Worm (Caenorhabditis elegans): ENCODE data around the gene mel-46.

The mel-46 gene

DNA sequence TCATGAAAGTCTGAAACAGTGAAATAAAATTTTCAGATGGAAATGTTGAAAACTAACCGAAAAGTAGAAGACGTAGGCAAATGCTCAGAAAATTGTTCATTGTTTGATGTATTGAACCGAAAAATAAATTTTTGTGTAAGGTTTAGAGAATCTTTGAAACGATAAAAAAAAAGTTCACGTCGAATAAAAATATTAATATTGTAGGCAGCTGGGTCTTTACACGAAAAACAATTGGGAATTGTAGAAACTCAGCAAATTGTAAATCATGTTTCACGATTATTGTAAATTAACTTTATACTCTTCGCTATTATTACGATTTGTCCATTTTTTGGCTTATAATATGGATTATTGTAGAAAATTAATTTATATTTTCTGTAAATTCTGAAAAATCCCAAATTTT is 49.5 kb downstream of the mel-46 start, which contains the start of gene Y116A8A.2:
Gene Y116A8A.2 (minus strand): TSS at position 101 of the 400 bp plus-strand sequence.
- TF ChIP-seq him-1 (tag; optimal IDR thresholded peaks at IDR 0.05) = no peak
- TF ChIP-seq dao-5 (tag; optimal IDR thresholded peaks at IDR 0.05) = no peak
- no peak for TF ChIP-seq W03F9.2 (tag; optimal IDR thresholded peaks at IDR 0.05)

DNA sequence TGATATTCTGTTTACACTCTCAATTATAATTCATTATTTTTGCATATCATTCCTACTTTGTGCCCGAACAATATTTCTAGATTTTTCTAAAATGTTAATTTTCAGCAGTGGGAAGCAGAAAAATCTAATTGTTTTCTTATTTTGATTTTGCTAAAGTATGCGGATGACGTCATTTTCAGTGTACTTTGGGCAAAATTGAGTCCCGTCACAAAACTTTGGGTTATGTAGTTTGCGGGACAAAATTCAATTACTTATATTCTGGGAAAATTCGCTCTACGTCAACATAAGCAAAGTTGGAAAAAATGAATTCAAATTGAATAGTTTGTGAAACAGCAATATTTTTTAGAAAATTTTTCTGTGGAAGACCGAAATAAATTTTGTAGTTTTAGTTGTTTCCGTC is 51.2 kb downstream of the mel-46 start:
- no peak for TF ChIP-seq dao-5 (tag; optimal IDR thresholded peaks at IDR 0.05)
- TF ChIP-seq him-1 (tag; optimal IDR thresholded peaks at IDR 0.05) = no peak
- no peak for TF ChIP-seq W03F9.2 (tag; optimal IDR thresholded peaks at IDR 0.05)

DNA sequence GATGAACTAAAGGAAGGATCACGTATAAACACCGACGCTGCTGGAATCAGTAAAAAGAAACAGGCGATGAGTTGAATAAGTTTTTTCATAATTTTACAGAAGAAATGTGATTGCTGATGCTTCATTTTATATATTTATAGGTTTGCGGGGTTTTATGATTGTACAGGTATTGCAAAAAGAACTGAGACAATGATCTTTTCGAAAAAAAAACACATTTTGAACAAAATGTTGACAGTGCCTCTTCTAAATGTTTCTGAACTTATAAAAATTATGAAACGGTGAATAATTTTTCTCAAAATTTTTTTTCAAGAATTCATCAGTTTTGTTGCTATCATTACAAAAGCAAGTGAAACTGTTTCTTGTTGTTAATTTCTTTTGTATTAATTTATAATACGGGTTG is 56.9 kb downstream of the mel-46 start, which contains the start of gene clec-193:
Gene clec-193 (minus strand): TSS at position 101 of the 400 bp plus-strand sequence.
- TF ChIP-seq dao-5 (tag; optimal IDR thresholded peaks at IDR 0.05) (no peak), W03F9.2 (tag; optimal IDR thresholded peaks at IDR 0.05) (no peak), him-1 (tag; optimal IDR thresholded peaks at IDR 0.05) (no peak)
